Worm (Caenorhabditis elegans): Measurements from ENCODE around the gene ech-1.1.

ce11 chrV:15401856-15402314 is 40.6 kb upstream of the ech-1.1 start, which contains the start of gene fbxa-135:
- TF ChIP-seq W03F9.2 (tag; optimal IDR thresholded peaks at IDR 0.05) (no peak), him-1 (tag; optimal IDR thresholded peaks at IDR 0.05) (no peak)

Measured in whole organism, L4/young adult.